Worm (Caenorhabditis elegans) whole organism, L4 larva: ENCODE measurements around the gene ecps-2.

Source experiments
- D1046.2 ChIP-seq: fragments of 200-800 bp; sonication (Bioruptor generic); IDR thresholded peaks from 2 replicates; pipeline ENCODE4 v1.3.6; 2022; ENCODE audit warnings: missing genetic modification characterization, missing compliant biosample characterization
- F10B5.3 ChIP-seq: sonication (generic microtip); optimal IDR thresholded peaks from 2 replicates; lab custom pipeline; 2016; ENCODE audit warnings: mild to moderate bottlenecking, missing genetic modification characterization, missing compliant biosample characterization
- F26F4.8 ChIP-seq: fragments of 200-800 bp; sonication (Bioruptor generic); conservative IDR thresholded peaks from 2 replicates; pipeline ENCODE4 v1.3.6; 2022; ENCODE audit warnings: missing genetic modification characterization, missing compliant biosample characterization
- F37D6.2 ChIP-seq: sonication (generic microtip); optimal IDR thresholded peaks from 2 replicates; lab custom pipeline; 2016; ENCODE audit warnings: mild to moderate bottlenecking, missing genetic modification characterization, missing compliant biosample characterization
- F44E2.7 ChIP-seq: fragments of 200-800 bp; sonication (Bioruptor generic); IDR thresholded peaks from 2 replicates; pipeline ENCODE4 v2.1.2; 2022; ENCODE audit warnings: missing genetic modification characterization, missing compliant biosample characterization
- F49E8.2 ChIP-seq: sonication (generic microtip); optimal IDR thresholded peaks from 2 replicates; lab custom pipeline; 2016; ENCODE audit warnings: missing compliant biosample characterization, mild to moderate bottlenecking, missing genetic modification characterization, borderline replicate concordance
- T26A8.4 ChIP-seq: fragments of 200-800 bp; sonication (Bioruptor generic); IDR thresholded peaks from 2 replicates; pipeline ENCODE4 v1.3.6; 2022; ENCODE audit warnings: missing genetic modification characterization, missing compliant biosample characterization
- Y105C5A.15 ChIP-seq: fragments of 200-800 bp; sonication (Bioruptor generic); IDR thresholded peaks from 2 replicates; pipeline ENCODE4 v1.3.6; 2022; ENCODE audit warnings: missing genetic modification characterization, missing compliant biosample characterization
- Y75B8A.6 ChIP-seq: fragments of 200-800 bp; sonication (Bioruptor generic); IDR thresholded peaks from 2 replicates; pipeline ENCODE4 v1.3.6; 2022; ENCODE audit warnings: missing genetic modification reagents, missing genetic modification characterization, missing compliant biosample characterization
- ZK337.2 ChIP-seq: fragments of 200-800 bp; sonication (Bioruptor generic); IDR thresholded peaks from 2 replicates; pipeline ENCODE4 v1.3.6; 2022; ENCODE audit warnings: missing genetic modification reagents, missing genetic modification characterization, missing compliant biosample characterization
- aly-2 ChIP-seq: sonication (generic microtip); optimal IDR thresholded peaks from 2 replicates; lab custom pipeline; 2018; ENCODE audit warnings: missing biosample characterization, missing genetic modification characterization
- ama-1 ChIP-seq: fragments of 150-350 bp; optimal IDR thresholded peaks from 2 replicates; lab custom pipeline; 2014; ENCODE audit warnings: inconsistent platforms, mixed read lengths
- ceh-32 ChIP-seq: sonication (generic microtip); optimal IDR thresholded peaks from 2 replicates; lab custom pipeline; 2016; ENCODE audit warnings: mild to moderate bottlenecking, missing genetic modification characterization, missing compliant biosample characterization; ENCODE audit not compliant: poor library complexity
- ceh-82 ChIP-seq: sonication (generic microtip); optimal IDR thresholded peaks from 2 replicates; lab custom pipeline; 2017; ENCODE audit warnings: missing biosample characterization, missing genetic modification characterization
- ctbp-1 ChIP-seq: fragments of 200-800 bp; sonication (Bioruptor generic); IDR thresholded peaks from 2 replicates; pipeline ENCODE4 v1.3.6; 2022; ENCODE audit warnings: missing genetic modification reagents, missing genetic modification characterization, missing compliant biosample characterization
- daf-12 ChIP-seq: fragments of 150-350 bp; optimal IDR thresholded peaks from 2 replicates; lab custom pipeline; 2014; ENCODE audit warnings: missing biosample characterization, missing genetic modification reagents, missing genetic modification characterization
- daf-16 ChIP-seq, 3 experiments: sonication (generic microtip); optimal IDR thresholded peaks; 2 replicates each; lab custom pipeline; 2016 to 2017; ENCODE audit warnings: missing genetic modification characterization in 3 of 3, missing genetic modification reagents in 3 of 3, mild to moderate bottlenecking in 2 of 3, missing compliant biosample characterization in 2 of 3, missing biosample characterization in 1 of 3, moderate library complexity in 1 of 3
- daf-19 ChIP-seq: fragments of 200-800 bp; sonication (Bioruptor generic); conservative IDR thresholded peaks from 2 replicates; pipeline ENCODE4 v1.3.6; 2022; ENCODE audit warnings: missing genetic modification characterization, missing compliant biosample characterization
- dmd-8 ChIP-seq: fragments of 200-800 bp; sonication (Bioruptor generic); IDR thresholded peaks from 2 replicates; pipeline ENCODE4 v1.3.6; 2022; ENCODE audit warnings: missing genetic modification characterization, missing compliant biosample characterization
- dpl-1 ChIP-seq: fragments of 150-350 bp; optimal IDR thresholded peaks from 2 replicates; lab custom pipeline; 2014; ENCODE audit warnings: missing biosample characterization, missing genetic modification reagents, missing genetic modification characterization
- dve-1 ChIP-seq: sonication (generic microtip); optimal IDR thresholded peaks from 2 replicates; lab custom pipeline; 2017; ENCODE audit warnings: antibody characterized with exemption, mild to moderate bottlenecking, missing genetic modification characterization, missing compliant biosample characterization; ENCODE audit not compliant: insufficient read depth
- egl-27 ChIP-seq: sonication (generic microtip); optimal IDR thresholded peaks from 3 replicates; lab custom pipeline; 2017; ENCODE audit warnings: missing biosample characterization, missing genetic modification reagents, missing genetic modification characterization
- fkh-10 ChIP-seq: fragments of 150-350 bp; optimal IDR thresholded peaks from 2 replicates; lab custom pipeline; 2014; ENCODE audit warnings: missing biosample characterization, missing genetic modification reagents, missing genetic modification characterization
- hif-1 ChIP-seq, 2 experiments: sonication (generic microtip); optimal IDR thresholded peaks; 2 replicates each; lab custom pipeline; 2016 to 2017; ENCODE audit warnings: missing compliant biosample characterization in 2 of 2, missing genetic modification characterization in 2 of 2, missing genetic modification reagents in 2 of 2, missing genotype in 2 of 2, mild to moderate bottlenecking in 1 of 2
- hlh-11 ChIP-seq: fragments of 200-800 bp; sonication (Bioruptor generic); optimal IDR thresholded peaks from 2 replicates; lab custom pipeline; 2018; ENCODE audit warnings: mild to moderate bottlenecking, missing genetic modification characterization, missing compliant biosample characterization
- hlh-30 ChIP-seq: sonication (generic microtip); optimal IDR thresholded peaks from 2 replicates; lab custom pipeline; 2017; ENCODE audit warnings: antibody characterized with exemption, mild to moderate bottlenecking, missing genetic modification characterization, missing compliant biosample characterization; ENCODE audit not compliant: insufficient read depth
- hmg-1.1 ChIP-seq: fragments of 200-800 bp; sonication (Bioruptor generic); IDR thresholded peaks from 2 replicates; pipeline ENCODE4 v1.3.6; 2022; ENCODE audit warnings: missing genetic modification reagents, missing genetic modification characterization, missing compliant biosample characterization
- lin-15B ChIP-seq: fragments of 150-350 bp; sonication (generic microtip); optimal IDR thresholded peaks from 3 replicates; lab custom pipeline; 2014; ENCODE audit warnings: missing biosample characterization, missing genetic modification characterization
- madf-5 ChIP-seq, 2 experiments: fragments of 200-800 bp; sonication (Bioruptor generic); IDR thresholded peaks; 2 replicates each; pipeline ENCODE4 v1.3.6; 2022; ENCODE audit warnings: missing compliant biosample characterization in 2 of 2, missing genetic modification characterization in 2 of 2
- madf-9 ChIP-seq: fragments of 200-800 bp; sonication (Bioruptor generic); conservative IDR thresholded peaks from 2 replicates; pipeline ENCODE4 v1.3.6; 2022; ENCODE audit warnings: missing genetic modification reagents, missing genetic modification characterization, missing compliant biosample characterization
- mdt-29 ChIP-seq: fragments of 200-800 bp; sonication (Bioruptor generic); IDR thresholded peaks from 2 replicates; pipeline ENCODE4 v1.3.6; 2022; ENCODE audit warnings: missing genetic modification reagents, missing genetic modification characterization, missing compliant biosample characterization
- mep-1 ChIP-seq: fragments of 150-350 bp; sonication (generic microtip); optimal IDR thresholded peaks from 3 replicates; lab custom pipeline; 2014; ENCODE audit warnings: missing biosample characterization, missing genetic modification characterization
- nhr-10 ChIP-seq: fragments of 150-350 bp; optimal IDR thresholded peaks from 2 replicates; lab custom pipeline; 2014; ENCODE audit warnings: missing biosample characterization, missing genetic modification characterization
- nhr-11 ChIP-seq: fragments of 150-350 bp; optimal IDR thresholded peaks from 2 replicates; lab custom pipeline; 2014; ENCODE audit warnings: missing biosample characterization, missing genetic modification characterization
- nhr-237 ChIP-seq: sonication (generic microtip); optimal IDR thresholded peaks from 2 replicates; lab custom pipeline; 2017; ENCODE audit warnings: missing biosample characterization, missing genetic modification characterization
- nhr-25 ChIP-seq: sonication (generic microtip); optimal IDR thresholded peaks from 2 replicates; lab custom pipeline; 2017; ENCODE audit warnings: missing genetic modification characterization, mild to moderate bottlenecking, missing compliant biosample characterization, antibody characterized with exemption, moderate library complexity, borderline replicate concordance; ENCODE audit not compliant: insufficient read depth
- nhr-28 ChIP-seq: fragments of 150-350 bp; optimal IDR thresholded peaks from 2 replicates; lab custom pipeline; 2014; ENCODE audit warnings: missing biosample characterization, missing genetic modification characterization
- nhr-41 ChIP-seq: fragments of 200-800 bp; sonication (Bioruptor generic); IDR thresholded peaks from 2 replicates; pipeline ENCODE4 v1.3.6; 2022; ENCODE audit warnings: missing genetic modification reagents, missing genetic modification characterization, missing compliant biosample characterization
- nhr-6 ChIP-seq: fragments of 150-350 bp; optimal IDR thresholded peaks from 2 replicates; lab custom pipeline; 2014; ENCODE audit warnings: missing biosample characterization, missing genetic modification characterization
- pha-4 ChIP-seq, 2 experiments: fragments of 150-350 bp in 1 of 2; fragments of 200-800 bp in 1 of 2; sonication (Bioruptor generic) in 1 of 2; IDR thresholded peaks in 1 of 2; optimal IDR thresholded peaks in 1 of 2; 2 replicates each; pipeline versions ENCODE4 v1.3.6 to Lab custom; 2014 to 2022; ENCODE audit warnings: missing genetic modification characterization in 2 of 2, missing genetic modification reagents in 2 of 2, missing biosample characterization in 1 of 2, missing compliant biosample characterization in 1 of 2
- set-16 ChIP-seq: fragments of 200-800 bp; sonication (Bioruptor generic); IDR thresholded peaks from 2 replicates; pipeline ENCODE4 v1.3.6; 2022; ENCODE audit warnings: missing genetic modification reagents, missing genetic modification characterization, missing compliant biosample characterization
- snpc-1.2 ChIP-seq: fragments of 200-800 bp; sonication (Bioruptor generic); IDR thresholded peaks from 2 replicates; pipeline ENCODE4 v1.3.6; 2022; ENCODE audit warnings: missing genetic modification reagents, missing genetic modification characterization, missing compliant biosample characterization
- tag-97 ChIP-seq: fragments of 200-800 bp; sonication (Bioruptor generic); IDR thresholded peaks from 2 replicates; pipeline ENCODE4 v1.3.6; 2022; ENCODE audit warnings: missing genetic modification characterization, missing compliant biosample characterization
- unc-39 ChIP-seq: sonication (generic microtip); optimal IDR thresholded peaks from 2 replicates; lab custom pipeline; 2017; ENCODE audit warnings: missing biosample characterization, missing genetic modification characterization
- unc-62 ChIP-seq, 3 experiments: fragments of 150-350 bp in 1 of 3; sonication (generic microtip); optimal IDR thresholded peaks in 2 of 3; peaks in 1 of 3; 1 replicate in 1 of 3; 2 replicates in 2 of 3; lab custom pipeline; 2014 to 2017; ENCODE audit warnings: missing biosample characterization in 3 of 3, missing genetic modification characterization in 3 of 3, missing genetic modification reagents in 3 of 3, missing genotype in 1 of 3
- vab-7 ChIP-seq: fragments of 200-800 bp; sonication (Bioruptor generic); IDR thresholded peaks from 2 replicates; pipeline ENCODE4 v1.3.6; 2022; ENCODE audit warnings: missing genetic modification reagents, missing genetic modification characterization, missing compliant biosample characterization
- zfp-3 ChIP-seq: fragments of 200-800 bp; sonication (Bioruptor generic); conservative IDR thresholded peaks from 2 replicates; pipeline ENCODE4 v1.3.6; 2022; ENCODE audit warnings: missing genetic modification reagents, missing genetic modification characterization, missing compliant biosample characterization
- zip-2 ChIP-seq: fragments of 150-350 bp; optimal IDR thresholded peaks from 2 replicates; lab custom pipeline; 2014; ENCODE audit warnings: missing biosample characterization, missing genetic modification characterization

ecps-2 gene

ce11 chrIII:10407198-10407663 lies 35.7 kb upstream of the ecps-2 start, which contains the start of gene hat-1:
hat-1 (minus strand) TSS chrIII:10407248.
- TF ChIP-seq F10B5.3 = peak; percentile 75
- no peak for TF ChIP-seq nhr-10 (tag; lab: Kevin White, UChicago)
- TF ChIP-seq nhr-11 (tag; lab: Kevin White, UChicago) = peak; percentile 93
- TF ChIP-seq mdt-29 (GFP tag; lab: Robert Waterston, UW) = peak; percentile 88
- TF ChIP-seq F37D6.2 = peak; percentile 92
- no peak for TF ChIP-seq daf-12 (tag; lab: Kevin White, UChicago)
- TF ChIP-seq daf-16 (GFP tag; optimal IDR thresholded peaks at IDR 0.05; lab: Kevin White, UChicago) = peak in 1 of 2 experiments; percentile 92
- TF ChIP-seq daf-16 (tag; optimal IDR thresholded peaks at IDR 0.05; lab: Kevin White, UChicago) = peak; percentile 66
- peak; percentile 98 for TF ChIP-seq dve-1 (tag; lab: Kevin White, UChicago)
- no peak for TF ChIP-seq ZK337.2 (GFP tag; lab: Robert Waterston, UW)
- TF ChIP-seq nhr-25 (tag; lab: Kevin White, UChicago) = peak; percentile 89
- TF ChIP-seq zfp-3 (GFP tag; lab: Robert Waterston, UW) = peak; percentile 90
- TF ChIP-seq pha-4 (GFP tag; IDR thresholded peaks at IDR 0.05; lab: Robert Waterston, UW) = peak; percentile 74; the same call in 1 of the 2 replicates
- TF ChIP-seq pha-4 (tag; optimal IDR thresholded peaks at IDR 0.05; lab: Kevin White, UChicago) = no peak
- TF ChIP-seq lin-15B = peak; percentile 75
- peak; percentile 91 for TF ChIP-seq D1046.2 (GFP tag; lab: Robert Waterston, UW)
- peak; percentile 37 for TF ChIP-seq ceh-32 (tag; lab: Kevin White, UChicago)
- no peak for TF ChIP-seq dmd-8 (GFP tag; lab: Robert Waterston, UW)
- TF ChIP-seq F44E2.7 = no peak
- peak; percentile 64 for TF ChIP-seq zip-2 (tag; lab: Kevin White, UChicago)
- TF ChIP-seq egl-27 (tag; lab: Kevin White, UChicago) = no peak
- TF ChIP-seq madf-5 (GFP tag; IDR thresholded peaks at IDR 0.05; lab: Robert Waterston, UW) = no peak
- peak; percentile 97 for TF ChIP-seq T26A8.4 (GFP tag; lab: Robert Waterston, UW)
- TF ChIP-seq Y75B8A.6 = no peak
- TF ChIP-seq hlh-11 = peak; percentile 96
- TF ChIP-seq unc-62 (GFP tag; optimal IDR thresholded peaks at IDR 0.05 in 1 of 2; lab: Kevin White, UChicago) = peak in 1 of 2 experiments; percentile 39
- no peak for TF ChIP-seq unc-62 (tag; optimal IDR thresholded peaks at IDR 0.05; lab: Kevin White, UChicago)
- TF ChIP-seq hmg-1.1 (GFP tag; lab: Robert Waterston, UW) = peak; percentile 94
- peak; percentile 93 for TF ChIP-seq nhr-6
- peak; percentile 95 for TF ChIP-seq dpl-1 (GFP tag; lab: Kevin White, UChicago)
- peak; percentile 53 for TF ChIP-seq nhr-28
- no peak for TF ChIP-seq aly-2
- peak; percentile 96 for TF ChIP-seq ctbp-1 (GFP tag; lab: Robert Waterston, UW)
- TF ChIP-seq nhr-41 (GFP tag; lab: Robert Waterston, UW) = peak; percentile 73; the same call in 1 of the 2 replicates
- TF ChIP-seq nhr-237 (tag; lab: Kevin White, UChicago) = no peak
- no peak for TF ChIP-seq ama-1 (lab: Kevin White, UChicago)
- peak; percentile 95 for TF ChIP-seq mep-1 (tag; lab: Kevin White, UChicago)
- peak; percentile 77; the same call in 1 of the 2 replicates for TF ChIP-seq madf-9 (GFP tag; lab: Robert Waterston, UW)
- peak; percentile 92 for TF ChIP-seq F49E8.2
- no peak for TF ChIP-seq ceh-82 (tag; lab: Kevin White, UChicago)
- no peak for TF ChIP-seq Y105C5A.15 (GFP tag; lab: Robert Waterston, UW)
- TF ChIP-seq snpc-1.2 (GFP tag; lab: Robert Waterston, UW) = 0 out of 2 replicates have a peak, but pooled peaks have one; percentile 26
- no peak for TF ChIP-seq F26F4.8 (GFP tag; lab: Robert Waterston, UW)
- peak; percentile 69 to 91 for TF ChIP-seq hif-1 (tag; optimal IDR thresholded peaks at IDR 0.05; lab: Kevin White, UChicago)
- TF ChIP-seq vab-7 (GFP tag; lab: Robert Waterston, UW) = peak; percentile 82
- no peak for TF ChIP-seq unc-39 (tag; lab: Kevin White, UChicago)
- TF ChIP-seq hlh-30 (tag; lab: Kevin White, UChicago) = peak; percentile 90
- TF ChIP-seq tag-97 = no peak
- TF ChIP-seq set-16 = peak; percentile 87
- TF ChIP-seq daf-19 (GFP tag; lab: Robert Waterston, UW) = 0 out of 2 replicates have a peak, but pooled peaks have one; percentile 54
- TF ChIP-seq fkh-10 = peak; percentile 89
